Fruit fly (Drosophila melanogaster): ENCODE measurements around the gene gcm2.

Gene gcm2

DNA sequence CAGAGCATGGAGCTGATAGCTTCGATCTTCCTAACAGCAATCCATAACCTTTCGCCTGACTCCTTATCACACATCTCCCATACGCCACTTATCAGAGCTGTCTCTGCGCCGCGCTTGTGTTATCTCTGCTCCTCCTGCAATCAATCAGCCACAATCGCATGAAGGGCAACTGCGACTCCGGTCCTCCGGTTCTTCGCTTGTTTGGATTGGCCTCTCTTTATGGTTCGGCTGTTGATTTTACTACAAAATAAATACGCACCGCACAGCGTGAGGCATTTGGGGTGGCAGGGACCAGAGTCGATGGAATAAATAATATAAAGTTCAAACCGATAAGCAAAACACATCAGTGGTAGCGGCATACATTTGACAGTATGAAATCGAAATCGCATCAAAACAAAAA lies 24.7 kb downstream of the gcm2 start (continued):
- TF ChIP-seq exex (tag; optimal IDR thresholded peaks at IDR 0.05) (peak; percentile 20), Lhr (GFP tag; optimal IDR thresholded peaks at IDR 0.05) (peak; percentile 47), CG8388 (GFP tag; optimal IDR thresholded peaks at IDR 0.05) (no peak), CG15696 (tag; optimal IDR thresholded peaks at IDR 0.05) (peak; percentile 96), Ets97D (GFP tag; optimal IDR thresholded peaks at IDR 0.05) (peak; percentile 44), CG15514 (GFP tag; optimal IDR thresholded peaks at IDR 0.05) (peak; percentile 17), Hr78 (GFP tag; optimal IDR thresholded peaks at IDR 0.05) (peak in 1 of 2 experiments; percentile 26), sd (tag; optimal IDR thresholded peaks at IDR 0.05) (no peak), CG32767 (GFP tag; IDR thresholded peaks at IDR 0.05) (no peak), CG17912 (GFP tag; optimal IDR thresholded peaks at IDR 0.05) (no peak), CG3281 (GFP tag; optimal IDR thresholded peaks at IDR 0.05) (no peak), pho (GFP tag; optimal IDR thresholded peaks at IDR 0.05) (no peak), Hr39 (optimal IDR thresholded peaks at IDR 0.05) (no peak), gsb-n (tag; optimal IDR thresholded peaks at IDR 0.05) (peak; percentile 67), CG12236 (GFP tag; optimal IDR thresholded peaks at IDR 0.05) (peak; percentile 59), vfl (GFP tag; optimal IDR thresholded peaks at IDR 0.05) (no peak), CG12104 (GFP tag; optimal IDR thresholded peaks at IDR 0.05) (peak; percentile 39), Jarid2 (GFP tag; optimal IDR thresholded peaks at IDR 0.05) (peak; percentile 34), CG5180 (GFP tag; optimal IDR thresholded peaks at IDR 0.05) (peak; percentile 24), Nf-YA (GFP tag; IDR thresholded peaks at IDR 0.05) (peak; percentile 56), CG17186 (GFP tag; optimal IDR thresholded peaks at IDR 0.05) (peak; percentile 11), so (GFP tag; IDR thresholded peaks at IDR 0.05) (0 out of 3 replicates have a peak, but pooled peaks have one; percentile 47), twi (tag; optimal IDR thresholded peaks at IDR 0.05) (no peak), CG13296 (GFP tag; optimal IDR thresholded peaks at IDR 0.05) (peak; percentile 26), Ptx1 (GFP tag; IDR thresholded peaks at IDR 0.05) (0 out of 2 replicates have a peak, but pooled peaks have one; percentile 11), CkIIα-i1 (GFP tag; IDR thresholded peaks at IDR 0.05) (no peak), CG8924 (tag; optimal IDR thresholded peaks at IDR 0.05) (peak; percentile 31), CG3065 (GFP tag; optimal IDR thresholded peaks at IDR 0.05) (peak; percentile 14), CG7357 (GFP tag; IDR thresholded peaks at IDR 0.05) (no peak), CoRest (tag; optimal IDR thresholded peaks at IDR 0.05) (peak; percentile 18), odd (GFP tag; optimal IDR thresholded peaks at IDR 0.05) (peak; percentile 39), CG10209 (GFP tag; optimal IDR thresholded peaks at IDR 0.05) (peak; percentile 71), jumu (GFP tag; optimal IDR thresholded peaks at IDR 0.05) (peak; percentile 43), lab (GFP tag; optimal IDR thresholded peaks at IDR 0.05) (peak; percentile 80), kni (GFP tag; optimal IDR thresholded peaks at IDR 0.05) (peak; percentile 86), Gsc (GFP tag; IDR thresholded peaks at IDR 0.05) (no peak), fd64A (GFP tag; optimal IDR thresholded peaks at IDR 0.05) (peak; percentile 82), tll (GFP tag; optimal IDR thresholded peaks at IDR 0.05) (no peak), ewg (GFP tag; optimal IDR thresholded peaks at IDR 0.05) (peak; percentile 18), Meics (GFP tag; optimal IDR thresholded peaks at IDR 0.05) (peak; percentile 9), hkb (optimal IDR thresholded peaks at IDR 0.05) (no peak), hkb (GFP tag; IDR thresholded peaks at IDR 0.05) (no peak), Myb (GFP tag; optimal IDR thresholded peaks at IDR 0.05) (no peak), Camta (GFP tag; optimal IDR thresholded peaks at IDR 0.05) (peak; percentile 63), CG5245 (GFP tag; optimal IDR thresholded peaks at IDR 0.05) (peak; percentile 34), Bdp1 (GFP tag; optimal IDR thresholded peaks at IDR 0.05) (peak; percentile 52), CG10462 (GFP tag; optimal IDR thresholded peaks at IDR 0.05) (peak; percentile 25), Hr3 (GFP tag; optimal IDR thresholded peaks at IDR 0.05) (no peak), CG15479 (GFP tag; optimal IDR thresholded peaks at IDR 0.05) (peak; percentile 40), psq (GFP tag; optimal IDR thresholded peaks at IDR 0.05) (no peak), CG8944 (GFP tag; optimal IDR thresholded peaks at IDR 0.05) (peak; percentile 18)

Data from whole organism, embryonic.